Worm (Caenorhabditis elegans) whole organism, L1 larva: ENCODE measurements around the gene ets-5.

Experiments used
- ama-1 ChIP-seq: fragments of 150-350 bp; optimal IDR thresholded peaks from 2 replicates; lab custom pipeline; 2014
- egl-27 ChIP-seq, 2 experiments: fragments of 150-350 bp in 1 of 2; sonication (generic microtip); optimal IDR thresholded peaks; 3 replicates each; lab custom pipeline; 2017 to 2018; ENCODE audit warnings: missing biosample characterization in 2 of 2, missing genetic modification characterization in 2 of 2, missing genetic modification reagents in 2 of 2
- elt-2 ChIP-seq: sonication (generic microtip); optimal IDR thresholded peaks from 2 replicates; lab custom pipeline; 2016; ENCODE audit warnings: missing genetic modification characterization, mild to moderate bottlenecking, inconsistent platforms, missing compliant biosample characterization, missing genetic modification reagents
- elt-3 ChIP-seq, 6 experiments: fragments of 150-350 bp in 1 of 6; sonication (generic microtip); optimal IDR thresholded peaks; 2 replicates each; lab custom pipeline; 2017 to 2018; ENCODE audit warnings: missing biosample characterization in 6 of 6, missing genetic modification characterization in 6 of 6, inconsistent platforms in 1 of 6
- grh-1 ChIP-seq: fragments of 200-800 bp; sonication (Bioruptor generic); IDR thresholded peaks from 2 replicates; pipeline ENCODE4 v1.3.6; 2022; ENCODE audit warnings: missing genetic modification reagents, missing genetic modification characterization, missing compliant biosample characterization
- hlh-17 ChIP-seq: fragments of 200-800 bp; sonication (Bioruptor generic); optimal IDR thresholded peaks from 2 replicates; lab custom pipeline; 2018; ENCODE audit warnings: missing genetic modification characterization, mild to moderate bottlenecking, missing compliant biosample characterization, moderate library complexity, borderline replicate concordance
- jun-1 ChIP-seq: fragments of 150-350 bp; optimal IDR thresholded peaks from 2 replicates; lab custom pipeline; 2014; ENCODE audit warnings: missing biosample characterization, missing genetic modification reagents, missing genetic modification characterization
- lin-13 ChIP-seq: fragments of 150-350 bp; optimal IDR thresholded peaks from 2 replicates; lab custom pipeline; 2014; ENCODE audit warnings: missing biosample characterization, missing genetic modification reagents, missing genetic modification characterization
- lin-14 ChIP-seq: fragments of 200-800 bp; sonication (Bioruptor generic); optimal IDR thresholded peaks from 2 replicates; lab custom pipeline; 2018; ENCODE audit warnings: mild to moderate bottlenecking, missing genetic modification characterization, moderate library complexity, missing compliant biosample characterization
- nhr-237 ChIP-seq: fragments of 150-350 bp; optimal IDR thresholded peaks from 2 replicates; lab custom pipeline; 2014; ENCODE audit warnings: missing biosample characterization, missing genetic modification characterization
- pqm-1 ChIP-seq: sonication (generic microtip); optimal IDR thresholded peaks from 3 replicates; lab custom pipeline; 2017; ENCODE audit warnings: missing biosample characterization, missing genetic modification characterization
- tbx-2 ChIP-seq: sonication (generic microtip); optimal IDR thresholded peaks from 2 replicates; lab custom pipeline; 2016; ENCODE audit warnings: missing genetic modification characterization, missing compliant biosample characterization
- unc-62 ChIP-seq: fragments of 150-350 bp; optimal IDR thresholded peaks from 2 replicates; lab custom pipeline; 2014; ENCODE audit warnings: missing biosample characterization, missing genetic modification reagents, missing genetic modification characterization
- ztf-11 ChIP-seq, 2 experiments: sonication (generic microtip); optimal IDR thresholded peaks; 2 replicates each; lab custom pipeline; 2016 to 2017; ENCODE audit warnings: missing genetic modification characterization in 2 of 2, missing biosample characterization in 1 of 2, missing compliant biosample characterization in 1 of 2

- TF ChIP-seq ama-1 (lab: Kevin White, UChicago) (no peak), unc-62 (GFP tag; lab: Kevin White, UChicago) (no peak), pqm-1 (tag; lab: Kevin White, UChicago) (no peak), elt-2 (tag; lab: Kevin White, UChicago) (no peak), hlh-17 (GFP tag; lab: Kevin White, UChicago) (no peak), lin-13 (GFP tag; lab: Kevin White, UChicago) (no peak), tbx-2 (tag; lab: Kevin White, UChicago) (no peak), egl-27 (tag; optimal IDR thresholded peaks at IDR 0.05; lab: Kevin White, UChicago) (no peak), lin-14 (GFP tag; lab: Kevin White, UChicago) (no peak), grh-1 (GFP tag; lab: Robert Waterston, UW) (no peak), elt-3 (tag; optimal IDR thresholded peaks at IDR 0.05; lab: Kevin White, UChicago) (no peak), nhr-237 (tag; lab: Kevin White, UChicago) (no peak), jun-1 (tag; lab: Kevin White, UChicago) (no peak), ztf-11 (tag; optimal IDR thresholded peaks at IDR 0.05; lab: Kevin White, UChicago) (no peak)
Measured at ce11 chrX:5119686-5120085, 35.4 kb upstream of the ets-5 start.
